Worm (Caenorhabditis elegans) whole organism, L1 larva: ENCODE results near the gene gop-2.

Experiments used
- C04F5.9 ChIP-seq: sonication (generic microtip); optimal IDR thresholded peaks from 2 replicates; lab custom pipeline; 2016; ENCODE audit warnings: missing genetic modification characterization, missing compliant biosample characterization
- C16A3.4 ChIP-seq: fragments of 150-350 bp; optimal IDR thresholded peaks from 2 replicates; lab custom pipeline; 2014; ENCODE audit warnings: missing biosample characterization, missing genetic modification characterization
- C34B4.2 ChIP-seq: sonication (generic microtip); optimal IDR thresholded peaks from 2 replicates; lab custom pipeline; 2017; ENCODE audit warnings: mild to moderate bottlenecking, missing genetic modification characterization, missing compliant biosample characterization
- Y116A8C.19 ChIP-seq: sonication (generic microtip); optimal IDR thresholded peaks from 2 replicates; lab custom pipeline; 2016; ENCODE audit warnings: missing compliant biosample characterization, missing genetic modification characterization, borderline replicate concordance
- alr-1 ChIP-seq: fragments of 200-800 bp; sonication (Bioruptor generic); optimal IDR thresholded peaks from 2 replicates; lab custom pipeline; 2018; ENCODE audit warnings: borderline replicate concordance, mild to moderate bottlenecking, missing genetic modification characterization, missing compliant biosample characterization
- ama-1 ChIP-seq: fragments of 150-350 bp; optimal IDR thresholded peaks from 2 replicates; lab custom pipeline; 2014
- blmp-1 ChIP-seq: fragments of 150-350 bp; optimal IDR thresholded peaks from 2 replicates; lab custom pipeline; 2014; ENCODE audit warnings: missing biosample characterization, missing genetic modification characterization
- ceh-88 ChIP-seq: fragments of 200-800 bp; sonication (Bioruptor generic); IDR thresholded peaks from 2 replicates; pipeline ENCODE4 v1.3.6; 2022; ENCODE audit warnings: missing genetic modification characterization, missing compliant biosample characterization
- efl-1 ChIP-seq, 4 experiments: fragments of 150-350 bp; optimal IDR thresholded peaks in 3 of 4; peaks in 1 of 4; 1 replicate in 1 of 4; 2 replicates in 3 of 4; lab custom pipeline; 2014; ENCODE audit warnings: missing biosample characterization in 2 of 4, missing genetic modification characterization in 2 of 4, missing genetic modification reagents in 2 of 4
- egl-13 ChIP-seq: sonication (generic microtip); optimal IDR thresholded peaks from 2 replicates; lab custom pipeline; 2016; ENCODE audit warnings: missing genotype, missing genetic modification reagents, missing genetic modification characterization, missing compliant biosample characterization
- ets-5 ChIP-seq: fragments of 200-800 bp; sonication (Bioruptor generic); IDR thresholded peaks from 2 replicates; pipeline ENCODE4 v1.3.6; 2022; ENCODE audit warnings: missing genetic modification characterization, missing compliant biosample characterization
- fkh-8 ChIP-seq: sonication (generic microtip); optimal IDR thresholded peaks from 2 replicates; lab custom pipeline; 2016; ENCODE audit warnings: mild to moderate bottlenecking, missing genetic modification characterization, missing compliant biosample characterization
- fos-1 ChIP-seq: fragments of 150-350 bp; optimal IDR thresholded peaks from 2 replicates; lab custom pipeline; 2014; ENCODE audit warnings: missing biosample characterization, missing genetic modification characterization
- grh-1 ChIP-seq: fragments of 200-800 bp; sonication (Bioruptor generic); IDR thresholded peaks from 2 replicates; pipeline ENCODE4 v1.3.6; 2022; ENCODE audit warnings: missing genetic modification reagents, missing genetic modification characterization, missing compliant biosample characterization
- hlh-4 ChIP-seq: sonication (generic microtip); optimal IDR thresholded peaks from 2 replicates; lab custom pipeline; 2016; ENCODE audit warnings: mild to moderate bottlenecking, missing genetic modification characterization, missing compliant biosample characterization
- hpl-2 ChIP-seq: fragments of 150-350 bp; optimal IDR thresholded peaks from 2 replicates; lab custom pipeline; 2014; ENCODE audit warnings: missing biosample characterization, missing genetic modification reagents, missing genetic modification characterization
- irx-1 ChIP-seq: sonication (generic microtip); optimal IDR thresholded peaks from 2 replicates; lab custom pipeline; 2016; ENCODE audit warnings: missing genetic modification characterization, missing compliant biosample characterization
- isw-1 ChIP-seq: fragments of 200-800 bp; sonication (Bioruptor generic); IDR thresholded peaks from 2 replicates; pipeline ENCODE4 v1.3.6; 2022; ENCODE audit warnings: missing genetic modification characterization, missing compliant biosample characterization
- lin-13 ChIP-seq: fragments of 150-350 bp; optimal IDR thresholded peaks from 2 replicates; lab custom pipeline; 2014; ENCODE audit warnings: missing biosample characterization, missing genetic modification reagents, missing genetic modification characterization
- lin-14 ChIP-seq: fragments of 200-800 bp; sonication (Bioruptor generic); optimal IDR thresholded peaks from 2 replicates; lab custom pipeline; 2018; ENCODE audit warnings: mild to moderate bottlenecking, missing genetic modification characterization, moderate library complexity, missing compliant biosample characterization
- lin-15B ChIP-seq: fragments of 150-350 bp; sonication (generic microtip); optimal IDR thresholded peaks from 3 replicates; lab custom pipeline; 2014; ENCODE audit warnings: missing biosample characterization, missing genetic modification characterization
- lin-39 ChIP-seq: fragments of 150-350 bp; optimal IDR thresholded peaks from 2 replicates; lab custom pipeline; 2014; ENCODE audit warnings: missing biosample characterization, missing genetic modification reagents, missing genetic modification characterization
- lir-3 ChIP-seq: sonication (generic microtip); optimal IDR thresholded peaks from 2 replicates; lab custom pipeline; 2016; ENCODE audit warnings: mild to moderate bottlenecking, missing genetic modification characterization, moderate library complexity, missing compliant biosample characterization; ENCODE audit not compliant: poor library complexity
- lsy-2 ChIP-seq, 2 experiments: fragments of 150-350 bp; optimal IDR thresholded peaks; 2 replicates each; lab custom pipeline; 2014; ENCODE audit warnings: missing biosample characterization in 2 of 2, missing genetic modification characterization in 2 of 2
- mdl-1 ChIP-seq, 2 experiments: fragments of 150-350 bp; optimal IDR thresholded peaks; 2 replicates each; lab custom pipeline; 2014 to 2017; ENCODE audit warnings: missing biosample characterization in 2 of 2, missing genetic modification characterization in 2 of 2, inconsistent platforms in 1 of 2
- mef-2 ChIP-seq: fragments of 150-350 bp; optimal IDR thresholded peaks from 2 replicates; lab custom pipeline; 2014; ENCODE audit warnings: missing biosample characterization, missing genetic modification characterization
- mep-1 ChIP-seq: fragments of 150-350 bp; optimal IDR thresholded peaks from 2 replicates; lab custom pipeline; 2014; ENCODE audit warnings: missing biosample characterization, missing genetic modification characterization
- nhr-11 ChIP-seq: fragments of 150-350 bp; optimal IDR thresholded peaks from 2 replicates; lab custom pipeline; 2014; ENCODE audit warnings: missing biosample characterization, missing genetic modification characterization
- nhr-12 ChIP-seq: sonication (generic microtip); optimal IDR thresholded peaks from 2 replicates; lab custom pipeline; 2017; ENCODE audit warnings: missing biosample characterization, missing genetic modification characterization
- nhr-19 ChIP-seq: fragments of 200-800 bp; sonication (Bioruptor generic); conservative IDR thresholded peaks from 2 replicates; pipeline ENCODE4 v1.3.6; 2022; ENCODE audit warnings: missing genetic modification characterization, missing compliant biosample characterization
- nhr-237 ChIP-seq: fragments of 150-350 bp; optimal IDR thresholded peaks from 2 replicates; lab custom pipeline; 2014; ENCODE audit warnings: missing biosample characterization, missing genetic modification characterization
- nhr-71 ChIP-seq: sonication (generic microtip); optimal IDR thresholded peaks from 2 replicates; lab custom pipeline; 2016; ENCODE audit warnings: mild to moderate bottlenecking, missing genetic modification characterization, moderate library complexity, missing compliant biosample characterization
- nhr-76 ChIP-seq: sonication (generic microtip); optimal IDR thresholded peaks from 2 replicates; lab custom pipeline; 2017; ENCODE audit warnings: missing biosample characterization, missing genetic modification characterization
- nhr-77 ChIP-seq: fragments of 150-350 bp; optimal IDR thresholded peaks from 2 replicates; lab custom pipeline; 2014; ENCODE audit warnings: missing biosample characterization, missing genetic modification characterization
- pag-3 ChIP-seq: sonication (generic microtip); optimal IDR thresholded peaks from 2 replicates; lab custom pipeline; 2017; ENCODE audit warnings: missing genetic modification characterization, mild to moderate bottlenecking, missing compliant biosample characterization, antibody characterized with exemption, borderline replicate concordance; ENCODE audit not compliant: insufficient read depth
- pqm-1 ChIP-seq: sonication (generic microtip); optimal IDR thresholded peaks from 3 replicates; lab custom pipeline; 2017; ENCODE audit warnings: missing biosample characterization, missing genetic modification characterization
- rnt-1 ChIP-seq: sonication (generic microtip); optimal IDR thresholded peaks from 2 replicates; lab custom pipeline; 2016; ENCODE audit warnings: mild to moderate bottlenecking, missing genetic modification characterization, moderate library complexity, missing compliant biosample characterization
- skn-1 ChIP-seq: fragments of 150-350 bp; optimal IDR thresholded peaks from 2 replicates; lab custom pipeline; 2014; ENCODE audit warnings: missing biosample characterization, missing genetic modification characterization
- snu-23 ChIP-seq: sonication (generic microtip); optimal IDR thresholded peaks from 2 replicates; lab custom pipeline; 2016; ENCODE audit warnings: missing genetic modification characterization, missing compliant biosample characterization
- sox-4 ChIP-seq: sonication (generic microtip); optimal IDR thresholded peaks from 2 replicates; lab custom pipeline; 2016; ENCODE audit warnings: missing genetic modification characterization, missing compliant biosample characterization
- sptf-1 ChIP-seq: fragments of 150-350 bp; optimal IDR thresholded peaks from 2 replicates; lab custom pipeline; 2014; ENCODE audit warnings: missing biosample characterization, missing genetic modification characterization
- tlp-1 ChIP-seq: fragments of 150-350 bp; optimal IDR thresholded peaks from 2 replicates; lab custom pipeline; 2014; ENCODE audit warnings: missing biosample characterization, missing genetic modification characterization
- unc-130 ChIP-seq: fragments of 150-350 bp; optimal IDR thresholded peaks from 2 replicates; lab custom pipeline; 2017; ENCODE audit warnings: missing biosample characterization, missing genetic modification characterization, inconsistent platforms
- unc-98 ChIP-seq: fragments of 200-800 bp; sonication (Bioruptor generic); IDR thresholded peaks from 2 replicates; pipeline ENCODE4 v1.3.6; 2022; ENCODE audit warnings: missing genetic modification characterization, missing compliant biosample characterization
- vab-15 ChIP-seq: sonication (generic microtip); optimal IDR thresholded peaks from 2 replicates; lab custom pipeline; 2017; ENCODE audit warnings: missing genotype, mild to moderate bottlenecking, missing genetic modification characterization, missing compliant biosample characterization
- xbp-1 ChIP-seq: sonication (generic microtip); optimal IDR thresholded peaks from 2 replicates; lab custom pipeline; 2016; ENCODE audit warnings: missing genetic modification characterization, missing compliant biosample characterization
- zag-1 ChIP-seq: fragments of 150-350 bp; optimal IDR thresholded peaks from 2 replicates; lab custom pipeline; 2014; ENCODE audit warnings: missing biosample characterization, missing genetic modification characterization
- zip-4 ChIP-seq: fragments of 200-800 bp; sonication (Bioruptor generic); optimal IDR thresholded peaks from 2 replicates; lab custom pipeline; 2018; ENCODE audit warnings: mild to moderate bottlenecking, missing genetic modification characterization, moderate library complexity, missing compliant biosample characterization
- ztf-11 ChIP-seq, 2 experiments: sonication (generic microtip); optimal IDR thresholded peaks; 2 replicates each; lab custom pipeline; 2016 to 2017; ENCODE audit warnings: missing genetic modification characterization in 2 of 2, missing biosample characterization in 1 of 2, missing compliant biosample characterization in 1 of 2
- ztf-4 ChIP-seq: fragments of 150-350 bp; optimal IDR thresholded peaks from 2 replicates; lab custom pipeline; 2014; ENCODE audit warnings: missing biosample characterization, missing genetic modification characterization

Gene gop-2

DNA sequence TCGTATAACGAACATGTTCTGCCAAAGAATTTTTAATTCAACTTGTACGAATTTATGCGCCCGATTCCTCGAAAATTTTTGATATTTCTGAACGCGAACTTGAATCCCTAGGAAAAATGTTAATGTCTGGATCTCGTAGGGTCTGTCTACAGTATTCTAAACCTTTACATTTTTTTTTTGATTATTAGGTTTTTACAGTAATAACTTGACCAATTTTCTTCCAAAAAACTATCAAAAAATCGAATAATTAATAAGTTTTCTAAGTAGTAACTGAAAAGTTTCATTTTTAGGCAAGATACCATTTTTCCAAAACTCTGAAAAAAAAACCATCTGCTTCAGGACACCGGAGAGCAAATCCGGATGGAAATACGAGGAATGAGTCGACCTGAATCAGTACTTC lies 35.5 kb downstream of the gop-2 start:
- TF ChIP-seq sptf-1 (tag; lab: Kevin White, UChicago) (no peak), lir-3 (no peak), zip-4 (GFP tag; lab: Kevin White, UChicago) (no peak), ceh-88 (GFP tag; lab: Robert Waterston, UW) (no peak), nhr-11 (tag; lab: Kevin White, UChicago) (no peak), xbp-1 (tag; lab: Kevin White, UChicago) (no peak), lsy-2 (tag; optimal IDR thresholded peaks at IDR 0.05; lab: Kevin White, UChicago) (no peak), irx-1 (tag; lab: Kevin White, UChicago) (no peak), sox-4 (tag; lab: Kevin White, UChicago) (no peak), lin-13 (GFP tag; lab: Kevin White, UChicago) (no peak), alr-1 (no peak), fkh-8 (tag; lab: Kevin White, UChicago) (no peak)
- TF ChIP-seq, all 84 proteins: peak for 0

DNA sequence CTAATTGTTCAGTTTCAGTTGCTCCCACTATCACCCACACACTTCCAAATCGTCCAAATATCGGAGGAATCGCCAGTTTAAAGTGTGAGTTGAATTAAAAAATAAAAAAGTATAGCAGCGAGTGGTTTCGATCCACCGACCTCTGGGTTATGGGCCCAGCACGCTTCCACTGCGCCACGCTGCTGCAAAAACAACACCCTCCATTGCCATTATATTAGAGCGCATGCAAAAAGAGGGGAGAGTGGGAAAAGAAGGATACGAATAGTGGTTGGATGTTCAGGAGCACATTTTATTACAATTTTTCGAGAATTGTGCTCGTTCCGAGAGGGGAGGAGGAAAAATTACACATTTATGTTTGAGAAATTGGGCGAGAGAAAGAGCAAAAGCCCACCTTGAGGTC lies 36.0 kb downstream of the gop-2 start:
- peak; percentile 81 for TF ChIP-seq nhr-19
- peak; percentile 83 for TF ChIP-seq nhr-71 (tag; lab: Kevin White, UChicago)
- TF ChIP-seq C04F5.9, result no peak
- peak; percentile 33 for TF ChIP-seq irx-1 (tag; lab: Kevin White, UChicago)
- TF ChIP-seq pag-3 (tag; lab: Kevin White, UChicago), result no peak
- no peak for TF ChIP-seq lin-15B (tag; lab: Kevin White, UChicago)
- no peak for TF ChIP-seq tlp-1 (tag; lab: Kevin White, UChicago)
- no peak for TF ChIP-seq pqm-1 (tag; lab: Kevin White, UChicago)
- no peak for TF ChIP-seq hpl-2 (GFP tag; lab: Kevin White, UChicago)
- peak; percentile 83 for TF ChIP-seq snu-23 (GFP tag; lab: Kevin White, UChicago)
- TF ChIP-seq grh-1, result no peak
- peak; percentile 43 for TF ChIP-seq lin-39 (tag; lab: Kevin White, UChicago)
- 0 out of 2 replicates have a peak, but pooled peaks have one; percentile 27 for TF ChIP-seq unc-98 (GFP tag; lab: Robert Waterston, UW)
- peak; percentile 40 for TF ChIP-seq C16A3.4 (tag; lab: Kevin White, UChicago)
- peak; percentile 55 to 63 for TF ChIP-seq lsy-2 (tag; optimal IDR thresholded peaks at IDR 0.05; lab: Kevin White, UChicago)
- no peak for TF ChIP-seq zag-1 (tag; lab: Kevin White, UChicago)
- TF ChIP-seq sptf-1 (tag; lab: Kevin White, UChicago), result no peak
- TF ChIP-seq alr-1, result no peak
- TF ChIP-seq vab-15 (tag; lab: Kevin White, UChicago), result peak; percentile 27
- TF ChIP-seq lin-14, result peak; percentile 81
- TF ChIP-seq ama-1 (lab: Kevin White, UChicago), result no peak
- TF ChIP-seq nhr-76, result peak; percentile 12
- TF ChIP-seq nhr-77 (tag; lab: Kevin White, UChicago), result peak; percentile 32
- no peak for TF ChIP-seq sox-4 (tag; lab: Kevin White, UChicago)
- no peak for TF ChIP-seq mef-2 (tag; lab: Kevin White, UChicago)
- peak; percentile 7 for TF ChIP-seq blmp-1 (tag; lab: Kevin White, UChicago)
- no peak for TF ChIP-seq nhr-237
- no peak for TF ChIP-seq hlh-4 (tag; lab: Kevin White, UChicago)
- TF ChIP-seq nhr-12 (tag; lab: Kevin White, UChicago), result no peak
- TF ChIP-seq ztf-4 (tag; lab: Kevin White, UChicago), result peak; percentile 52
- no peak for TF ChIP-seq unc-130 (tag; lab: Kevin White, UChicago)
- TF ChIP-seq isw-1 (GFP tag; lab: Robert Waterston, UW), result no peak; the same call in 1 of the 2 replicates
- TF ChIP-seq ets-5, result no peak
- no peak for TF ChIP-seq C34B4.2
- TF ChIP-seq ztf-11 (tag; optimal IDR thresholded peaks at IDR 0.05; lab: Kevin White, UChicago), result peak in 1 of 2 experiments; percentile 51
- peak; percentile 81 for TF ChIP-seq rnt-1
- no peak for TF ChIP-seq Y116A8C.19 (tag; lab: Kevin White, UChicago)
- peak; percentile 45 to 61 for TF ChIP-seq efl-1 (optimal IDR thresholded peaks at IDR 0.05; lab: Kevin White, UChicago)
- TF ChIP-seq efl-1 (GFP tag; optimal IDR thresholded peaks at IDR 0.05 in 1 of 2; lab: Kevin White, UChicago), result peak; percentile 36 to 93
- TF ChIP-seq xbp-1 (tag; lab: Kevin White, UChicago), result peak; percentile 57
- no peak for TF ChIP-seq egl-13 (tag; lab: Kevin White, UChicago)
- TF ChIP-seq skn-1, result peak; percentile 59
- peak; percentile 64 for TF ChIP-seq mep-1 (tag; lab: Kevin White, UChicago)
- TF ChIP-seq mdl-1 (tag; optimal IDR thresholded peaks at IDR 0.05; lab: Kevin White, UChicago), result peak in 1 of 2 experiments; percentile 37
- TF ChIP-seq lin-13 (GFP tag; lab: Kevin White, UChicago), result no peak
- TF ChIP-seq fos-1, result no peak
